Fruit fly (Drosophila melanogaster) whole organism, embryonic: ENCODE data around the gene dmGlut.

Source experiments
- ATbp ChIP-seq: fragments of 200-800 bp; sonication (Bioruptor generic); optimal IDR thresholded peaks from 2 replicates; lab custom pipeline; 2017; ENCODE audit warnings: missing biosample characterization, mild to moderate bottlenecking, missing genetic modification characterization, missing genetic modification reagents
- B-H1 ChIP-seq: fragments of 200-800 bp; sonication (Bioruptor generic); IDR thresholded peaks from 3 replicates; pipeline ENCODE4 v1.3.6; 2022; ENCODE audit warnings: missing biosample characterization, missing genetic modification characterization
- CG10654 ChIP-seq: fragments of 200-800 bp; sonication (Bioruptor generic); optimal IDR thresholded peaks from 2 replicates; lab custom pipeline; 2016; ENCODE audit warnings: missing biosample characterization, missing genetic modification characterization
- CG10959 ChIP-seq: fragments of 200-800 bp; sonication (Bioruptor generic); IDR thresholded peaks from 2 replicates; pipeline ENCODE4 v1.3.6; 2022; ENCODE audit warnings: missing biosample characterization, missing genetic modification characterization
- CG12155 ChIP-seq: fragments of 200-800 bp; sonication (Bioruptor generic); optimal IDR thresholded peaks from 3 replicates; lab custom pipeline; 2016; ENCODE audit warnings: missing biosample characterization, missing genetic modification characterization
- CG13123 ChIP-seq: fragments of 200-800 bp; sonication (Bioruptor generic); optimal IDR thresholded peaks from 2 replicates; lab custom pipeline; 2016; ENCODE audit warnings: missing biosample characterization, missing genetic modification characterization
- CG13296 ChIP-seq: fragments of 200-800 bp; sonication (Bioruptor generic); optimal IDR thresholded peaks from 3 replicates; lab custom pipeline; 2018; ENCODE audit warnings: missing biosample characterization, mild to moderate bottlenecking, missing genetic modification characterization
- CG13624 ChIP-seq: fragments of 200-800 bp; sonication (Bioruptor generic); optimal IDR thresholded peaks from 2 replicates; lab custom pipeline; 2016; ENCODE audit warnings: missing biosample characterization, missing genetic modification characterization
- CG15514 ChIP-seq: fragments of 200-800 bp; sonication (Bioruptor generic); optimal IDR thresholded peaks from 3 replicates; lab custom pipeline; 2017; ENCODE audit warnings: missing biosample characterization, missing genetic modification characterization, mild to moderate bottlenecking, moderate library complexity, missing genetic modification reagents
- CG1602 ChIP-seq: fragments of 200-800 bp; sonication (Bioruptor generic); optimal IDR thresholded peaks from 3 replicates; lab custom pipeline; 2016; ENCODE audit warnings: missing biosample characterization, missing genetic modification characterization
- CG1603 ChIP-seq: fragments of 200-800 bp; sonication (Bioruptor generic); optimal IDR thresholded peaks from 2 replicates; lab custom pipeline; 2019; ENCODE audit warnings: missing biosample characterization, mild to moderate bottlenecking, missing genetic modification characterization, moderate library complexity
- CG17802 ChIP-seq: fragments of 200-800 bp; sonication (Bioruptor generic); optimal IDR thresholded peaks from 2 replicates; lab custom pipeline; 2018; ENCODE audit warnings: missing biosample characterization, mild to moderate bottlenecking, missing genetic modification characterization, moderate library complexity
- CG18619 ChIP-seq: fragments of 200-800 bp; sonication (Bioruptor generic); optimal IDR thresholded peaks from 3 replicates; lab custom pipeline; 2017; ENCODE audit warnings: missing biosample characterization, mild to moderate bottlenecking, missing genetic modification characterization
- CG4617 ChIP-seq: fragments of 200-800 bp; sonication (Bioruptor generic); optimal IDR thresholded peaks from 3 replicates; lab custom pipeline; 2016; ENCODE audit warnings: missing biosample characterization, missing genetic modification characterization, borderline replicate concordance
- CG6683 ChIP-seq: fragments of 200-800 bp; sonication (Bioruptor generic); optimal IDR thresholded peaks from 2 replicates; lab custom pipeline; 2017; ENCODE audit warnings: missing biosample characterization, mild to moderate bottlenecking, missing genetic modification characterization, missing genetic modification reagents
- CG8281 ChIP-seq: fragments of 200-800 bp; sonication (Bioruptor generic); optimal IDR thresholded peaks from 2 replicates; lab custom pipeline; 2018; ENCODE audit warnings: missing biosample characterization, mild to moderate bottlenecking, missing genetic modification characterization, moderate library complexity
- CG8944 ChIP-seq: fragments of 200-800 bp; sonication (Bioruptor generic); optimal IDR thresholded peaks from 3 replicates; lab custom pipeline; 2016; ENCODE audit warnings: missing biosample characterization, missing genetic modification characterization
- CHES-1-like ChIP-seq: fragments of 200-800 bp; sonication (Bioruptor generic); optimal IDR thresholded peaks from 2 replicates; lab custom pipeline; 2016; ENCODE audit warnings: missing biosample characterization, missing genetic modification characterization
- Fer3 ChIP-seq: fragments of 200-800 bp; sonication (Bioruptor generic); optimal IDR thresholded peaks from 2 replicates; lab custom pipeline; 2018; ENCODE audit warnings: missing biosample characterization, mild to moderate bottlenecking, missing genetic modification characterization, moderate library complexity
- Hr78 ChIP-seq, 2 experiments: fragments of 200-800 bp in 1 of 2; fragments of >200 bp in 1 of 2; sonication (Bioruptor generic) in 1 of 2; optimal IDR thresholded peaks; 2 replicates each; lab custom pipeline; 2017 to 2019; ENCODE audit warnings: missing biosample characterization in 2 of 2, missing genetic modification characterization in 2 of 2, mild to moderate bottlenecking in 1 of 2, moderate library complexity in 1 of 2
- Lim3 ChIP-seq: fragments of 200-800 bp; sonication (Bioruptor generic); IDR thresholded peaks from 2 replicates; pipeline ENCODE4 v1.3.6; 2022; ENCODE audit warnings: missing biosample characterization, missing genetic modification characterization
- NC2α ChIP-seq: fragments of 200-800 bp; sonication (Bioruptor generic); optimal IDR thresholded peaks from 2 replicates; lab custom pipeline; 2016; ENCODE audit warnings: missing biosample characterization, missing genetic modification characterization
- NK7.1 ChIP-seq: fragments of 200-800 bp; sonication (Bioruptor generic); optimal IDR thresholded peaks from 3 replicates; lab custom pipeline; 2016; ENCODE audit warnings: missing biosample characterization, missing genetic modification characterization
- Rx ChIP-seq: fragments of 200-800 bp; sonication (Bioruptor generic); IDR thresholded peaks from 2 replicates; pipeline ENCODE4 v1.3.6; 2022; ENCODE audit warnings: missing biosample characterization, missing genetic modification characterization
- Side ChIP-seq: fragments of 200-800 bp; sonication (Bioruptor generic); optimal IDR thresholded peaks from 2 replicates; lab custom pipeline; 2016; ENCODE audit warnings: missing biosample characterization, missing genetic modification characterization
- Spps ChIP-seq: fragments of 200-800 bp; sonication (Bioruptor generic); optimal IDR thresholded peaks from 2 replicates; lab custom pipeline; 2018; ENCODE audit warnings: missing biosample characterization, mild to moderate bottlenecking, missing genetic modification characterization
- Sry-δ ChIP-seq: fragments of 200-800 bp; sonication (Bioruptor generic); optimal IDR thresholded peaks from 2 replicates; lab custom pipeline; 2016; ENCODE audit warnings: missing biosample characterization, missing genetic modification characterization
- TFAM ChIP-seq: fragments of 200-800 bp; sonication (Bioruptor generic); optimal IDR thresholded peaks from 2 replicates; lab custom pipeline; 2017; ENCODE audit warnings: missing biosample characterization, missing genetic modification characterization, inconsistent platforms
- Taf1 ChIP-seq: fragments of 200-800 bp; sonication (Bioruptor generic); IDR thresholded peaks from 2 replicates; pipeline ENCODE4 v1.3.6; 2022; ENCODE audit warnings: missing biosample characterization, missing genetic modification characterization
- Xrp1 ChIP-seq: fragments of 200-800 bp; sonication (Bioruptor generic); IDR thresholded peaks from 2 replicates; pipeline ENCODE4 v1.3.6; 2022; ENCODE audit warnings: missing biosample characterization, missing genetic modification characterization
- ac ChIP-seq: fragments of 200-800 bp; sonication (Bioruptor generic); optimal IDR thresholded peaks from 3 replicates; lab custom pipeline; 2017; ENCODE audit warnings: missing biosample characterization, mild to moderate bottlenecking, missing genetic modification characterization
- bbx ChIP-seq: fragments of 200-800 bp; sonication (Bioruptor generic); IDR thresholded peaks from 2 replicates; pipeline ENCODE4 v1.3.6; 2022; ENCODE audit warnings: missing biosample characterization, missing genetic modification characterization; ENCODE audit not compliant: partially characterized antibody
- caup ChIP-seq: fragments of 200-800 bp; sonication (Bioruptor generic); optimal IDR thresholded peaks from 3 replicates; lab custom pipeline; 2017; ENCODE audit warnings: missing biosample characterization, mild to moderate bottlenecking, missing genetic modification characterization, moderate library complexity; ENCODE audit not compliant: severe bottlenecking
- chinmo ChIP-seq: fragments of 200-800 bp; sonication (Bioruptor generic); IDR thresholded peaks from 4 replicates; pipeline ENCODE4 v1.3.6; 2022; ENCODE audit warnings: missing biosample characterization, missing genetic modification characterization; ENCODE audit not compliant: partially characterized antibody
- crc ChIP-seq: fragments of 200-800 bp; sonication (Bioruptor generic); optimal IDR thresholded peaks from 2 replicates; lab custom pipeline; 2016; ENCODE audit warnings: missing biosample characterization, missing genetic modification characterization
- gce ChIP-seq: fragments of 200-800 bp; sonication (Bioruptor generic); IDR thresholded peaks from 3 replicates; pipeline ENCODE4 v1.3.6; 2022; ENCODE audit warnings: missing biosample characterization, missing genetic modification characterization
- gcm2 ChIP-seq: fragments of 200-800 bp; sonication (Bioruptor generic); optimal IDR thresholded peaks from 2 replicates; lab custom pipeline; 2016; ENCODE audit warnings: missing biosample characterization, missing genetic modification characterization
- hkb ChIP-seq, 2 experiments: fragments of 200-800 bp in 1 of 2; fragments of >200 bp in 1 of 2; sonication (Bioruptor generic) in 1 of 2; IDR thresholded peaks in 1 of 2; optimal IDR thresholded peaks in 1 of 2; 2 replicates each; pipeline versions ENCODE4 v1.3.6 to Lab custom; 2017 to 2022; ENCODE audit warnings: missing biosample characterization in 1 of 2, missing genetic modification characterization in 1 of 2
- insv ChIP-seq, 2 experiments: fragments of 200-800 bp; sonication (Bioruptor generic); optimal IDR thresholded peaks; 3 replicates each; lab custom pipeline; 2016 to 2018; ENCODE audit warnings: missing biosample characterization in 2 of 2, missing genetic modification characterization in 2 of 2
- klu ChIP-seq: fragments of 200-800 bp; sonication (Bioruptor generic); IDR thresholded peaks from 2 replicates; pipeline ENCODE4 v1.3.6; 2022; ENCODE audit warnings: missing biosample characterization, missing genetic modification characterization
- knrl ChIP-seq: fragments of 200-800 bp; sonication (Bioruptor generic); IDR thresholded peaks from 3 replicates; pipeline ENCODE4 v1.3.6; 2022; ENCODE audit warnings: missing biosample characterization, missing genetic modification characterization; ENCODE audit not compliant: partially characterized antibody
- luna ChIP-seq: fragments of 200-800 bp; sonication (Bioruptor generic); optimal IDR thresholded peaks from 2 replicates; lab custom pipeline; 2016; ENCODE audit warnings: missing biosample characterization, missing genetic modification characterization
- mirr ChIP-seq: fragments of 200-800 bp; sonication (Bioruptor generic); optimal IDR thresholded peaks from 3 replicates; lab custom pipeline; 2018; ENCODE audit warnings: missing biosample characterization, mild to moderate bottlenecking, missing genetic modification characterization
- phol ChIP-seq: fragments of 200-800 bp; sonication (Bioruptor generic); optimal IDR thresholded peaks from 3 replicates; lab custom pipeline; 2018; ENCODE audit warnings: missing biosample characterization, mild to moderate bottlenecking, missing genetic modification characterization, moderate library complexity
- prd ChIP-seq, 3 experiments: fragments of >200 bp in 2 of 3; fragments of 200-800 bp in 1 of 3; sonication (Bioruptor generic) in 1 of 3; optimal IDR thresholded peaks in 2 of 3; IDR thresholded peaks in 1 of 3; 2 replicates in 2 of 3; 3 replicates in 1 of 3; pipeline versions ENCODE4 v1.3.6 to Lab custom; 2017 to 2022; ENCODE audit warnings: missing biosample characterization in 1 of 3, missing genetic modification characterization in 1 of 3
- pum ChIP-seq: fragments of 200-800 bp; sonication (Bioruptor generic); optimal IDR thresholded peaks from 2 replicates; lab custom pipeline; 2016; ENCODE audit warnings: missing biosample characterization, missing genetic modification characterization
- ro ChIP-seq: fragments of 200-800 bp; sonication (Bioruptor generic); IDR thresholded peaks from 2 replicates; pipeline ENCODE4 v1.3.6; 2022; ENCODE audit warnings: missing biosample characterization, missing genetic modification characterization
- sim ChIP-seq: fragments of 200-800 bp; sonication (Bioruptor generic); IDR thresholded peaks from 2 replicates; pipeline ENCODE4 v1.3.6; 2022; ENCODE audit warnings: missing biosample characterization, missing genetic modification characterization
- yki ChIP-seq: fragments of >200 bp; optimal IDR thresholded peaks from 3 replicates; lab custom pipeline; 2018
- zfh1 ChIP-seq: fragments of 200-800 bp; sonication (Bioruptor generic); IDR thresholded peaks from 3 replicates; pipeline ENCODE4 v1.3.6; 2022; ENCODE audit warnings: missing biosample characterization, missing genetic modification characterization

dmGlut gene

dm6 chr2L:12021193-12021592, 6.0 kb upstream of the dmGlut start (continued):
- TF ChIP-seq caup (GFP tag; lab: Kevin White, UChicago): peak; percentile 85
- no peak for TF ChIP-seq luna
- peak; percentile 93 for TF ChIP-seq ATbp (GFP tag; lab: Kevin White, UChicago)
- no peak for TF ChIP-seq CG4617 (GFP tag; lab: Kevin White, UChicago)
- peak in 1 of 2 experiments; percentile 53 for TF ChIP-seq insv (GFP tag; optimal IDR thresholded peaks at IDR 0.05; lab: Kevin White, UChicago)
- TF ChIP-seq mirr: peak; percentile 27
- no peak for TF ChIP-seq Lim3 (GFP tag; lab: Robert Waterston, UW)
- TF ChIP-seq CHES-1-like (GFP tag; lab: Kevin White, UChicago): no peak
- TF ChIP-seq CG10654 (GFP tag; lab: Kevin White, UChicago): peak; percentile 23
- no peak for TF ChIP-seq Hr78 (GFP tag; optimal IDR thresholded peaks at IDR 0.05; lab: Kevin White, UChicago)
- TF ChIP-seq gce: no peak
- TF ChIP-seq Xrp1 (GFP tag; lab: Robert Waterston, UW): peak; percentile 72
- TF ChIP-seq Taf1 (GFP tag; lab: Robert Waterston, UW): no peak
- TF ChIP-seq ro (GFP tag; lab: Robert Waterston, UW): no peak
- no peak for TF ChIP-seq crc (GFP tag; lab: Kevin White, UChicago)
- TF ChIP-seq Sry-δ (GFP tag; lab: Kevin White, UChicago): peak; percentile 4
- TF ChIP-seq phol: no peak
- TF ChIP-seq CG1603 (tag; lab: Kevin White, UChicago): peak; percentile 69
- peak; percentile 15 for TF ChIP-seq CG17802 (tag; lab: Kevin White, UChicago)
- TF ChIP-seq bbx (GFP tag; lab: Robert Waterston, UW): no peak
- TF ChIP-seq CG13296 (GFP tag; lab: Kevin White, UChicago): peak; percentile 65
- TF ChIP-seq CG1602: peak; percentile 22
- peak; percentile 76 for TF ChIP-seq CG18619
- TF ChIP-seq CG15514: peak; percentile 75
- TF ChIP-seq CG8281 (tag; lab: Kevin White, UChicago): peak; percentile 33
- TF ChIP-seq TFAM (GFP tag; lab: Kevin White, UChicago): no peak
- TF ChIP-seq Fer3 (tag; lab: Kevin White, UChicago): peak; percentile 73
- TF ChIP-seq CG8944 (GFP tag; lab: Kevin White, UChicago): peak; percentile 36
- TF ChIP-seq NK7.1 (GFP tag; lab: Kevin White, UChicago): no peak
- TF ChIP-seq Rx (GFP tag; lab: Robert Waterston, UW): no peak
- TF ChIP-seq gcm2 (GFP tag; lab: Kevin White, UChicago): no peak
- TF ChIP-seq yki (lab: Kevin White, UChicago): no peak
- peak; percentile 8 for TF ChIP-seq ac (GFP tag; lab: Kevin White, UChicago)
- TF ChIP-seq chinmo (GFP tag; lab: Robert Waterston, UW): no peak
- peak; percentile 11; the same call in 1 of the 3 replicates for TF ChIP-seq B-H1 (GFP tag; lab: Robert Waterston, UW)
- peak; percentile 68 for TF ChIP-seq CG13123
- TF ChIP-seq zfh1: peak; percentile 46; the same call in 2 of the 3 replicates
- peak; percentile 23 for TF ChIP-seq Spps
- TF ChIP-seq CG13624: no peak
- TF ChIP-seq klu (GFP tag; lab: Robert Waterston, UW): no peak
- TF ChIP-seq CG6683 (GFP tag; lab: Kevin White, UChicago): peak; percentile 47
- peak; percentile 6 for TF ChIP-seq NC2α (GFP tag; lab: Kevin White, UChicago)
- no peak for TF ChIP-seq hkb (optimal IDR thresholded peaks at IDR 0.05; lab: Kevin White, UChicago)
- TF ChIP-seq hkb (GFP tag; IDR thresholded peaks at IDR 0.05; lab: Robert Waterston, UW): no peak
- TF ChIP-seq CG10959 (GFP tag; lab: Robert Waterston, UW): no peak
- TF ChIP-seq sim (GFP tag; lab: Robert Waterston, UW): no peak
- TF ChIP-seq prd (optimal IDR thresholded peaks at IDR 0.05; lab: Kevin White, UChicago): no peak
- peak; percentile 51; the same call in 2 of the 3 replicates for TF ChIP-seq prd (GFP tag; IDR thresholded peaks at IDR 0.05; lab: Robert Waterston, UW)
- TF ChIP-seq Side (GFP tag; lab: Kevin White, UChicago): no peak
- no peak for TF ChIP-seq pum (GFP tag; lab: Kevin White, UChicago)
- peak; percentile 1 for TF ChIP-seq CG12155
- no peak for TF ChIP-seq knrl (GFP tag; lab: Robert Waterston, UW)
